Fruit fly (Drosophila melanogaster): ENCODE measurements around the gene CG12541.

The CG12541 gene

DNA sequence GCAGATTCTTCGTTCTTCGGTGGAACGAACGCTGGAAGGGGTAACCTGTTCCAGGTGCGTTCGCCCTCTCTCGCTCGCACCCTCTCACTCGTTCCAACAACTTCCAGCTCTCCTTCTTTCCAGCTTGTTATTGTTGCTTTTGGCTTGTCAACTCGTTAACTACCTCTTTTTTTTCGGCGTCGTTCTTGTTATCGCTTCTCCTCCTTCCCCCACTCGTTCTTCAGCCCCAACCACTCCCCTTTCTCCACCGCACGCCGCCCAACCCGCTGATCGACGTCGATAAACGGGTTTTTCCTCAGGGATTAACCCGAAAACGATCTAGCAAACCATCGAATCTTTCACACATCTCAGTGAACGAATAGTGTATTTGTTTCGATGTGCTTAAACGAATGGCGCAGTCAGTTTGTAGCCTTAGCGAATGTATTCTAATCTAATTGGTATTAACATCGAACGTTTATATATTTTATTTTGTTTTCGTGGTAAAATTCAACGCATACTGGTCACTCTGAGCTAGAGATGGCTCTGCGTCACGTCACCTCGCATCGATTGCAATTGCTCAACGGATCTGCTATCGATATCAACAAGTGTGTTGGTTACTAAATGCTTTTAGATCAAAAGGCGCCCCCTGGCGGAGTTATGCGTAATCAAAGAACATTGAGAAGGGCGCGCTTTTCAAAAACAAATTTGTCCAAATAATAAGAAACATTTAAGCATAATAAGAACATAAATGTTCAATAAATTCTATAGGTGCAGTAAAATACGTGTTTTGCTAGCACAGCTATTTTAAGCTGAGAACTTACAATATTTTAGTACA lies 44.1 kb upstream of the CG12541 start, which contains the start of gene fz4 (continued):
- TF ChIP-seq nmo (GFP tag; optimal IDR thresholded peaks at IDR 0.05) (peak; percentile 30), CG18476 (GFP tag; optimal IDR thresholded peaks at IDR 0.05) (no peak), wek (GFP tag; optimal IDR thresholded peaks at IDR 0.05) (no peak), fd102C (GFP tag; optimal IDR thresholded peaks at IDR 0.05) (no peak), CG6854 (GFP tag; optimal IDR thresholded peaks at IDR 0.05) (no peak), pnt (GFP tag; optimal IDR thresholded peaks at IDR 0.05) (no peak), Ets65A (GFP tag) (no peak), CG6765 (GFP tag; optimal IDR thresholded peaks at IDR 0.05) (no peak), CG10654 (GFP tag; optimal IDR thresholded peaks at IDR 0.05) (no peak), en (GFP tag; optimal IDR thresholded peaks at IDR 0.05) (no peak), CG10267 (tag; optimal IDR thresholded peaks at IDR 0.05) (peak; percentile 37), CG8388 (GFP tag; optimal IDR thresholded peaks at IDR 0.05) (no peak), chm (GFP tag; IDR thresholded peaks at IDR 0.05) (no peak), ase (GFP tag; IDR thresholded peaks at IDR 0.05) (no peak), PHDP (tag; optimal IDR thresholded peaks at IDR 0.05) (no peak), Med (GFP tag) (peak; percentile 63), mld (GFP tag; IDR thresholded peaks at IDR 0.05; ENCODE audit: partially characterized antibody) (peak; percentile 69; the same call in 1 of the 3 replicates), ci (GFP tag; IDR thresholded peaks at IDR 0.05) (peak; percentile 61; the same call in 1 of the 3 replicates), fru (optimal IDR thresholded peaks at IDR 0.05) (no peak), CG11723 (GFP tag; optimal IDR thresholded peaks at IDR 0.05) (no peak), pzg (GFP tag; optimal IDR thresholded peaks at IDR 0.05) (peak; percentile 63), Ptx1 (GFP tag; IDR thresholded peaks at IDR 0.05) (0 out of 2 replicates have a peak, but pooled peaks have one; percentile 14), CG8765 (GFP tag; IDR thresholded peaks at IDR 0.05) (0 out of 2 replicates have a peak, but pooled peaks have one; percentile 13), tin (GFP tag; optimal IDR thresholded peaks at IDR 0.05) (no peak), hth (optimal IDR thresholded peaks at IDR 0.05) (no peak), Hmx (GFP tag; optimal IDR thresholded peaks at IDR 0.05) (no peak), CG1832 (GFP tag; optimal IDR thresholded peaks at IDR 0.05) (peak; percentile 65), dpn (GFP tag; optimal IDR thresholded peaks at IDR 0.05) (no peak), CG12391 (tag; optimal IDR thresholded peaks at IDR 0.05) (peak; percentile 5), CG13123 (GFP tag; optimal IDR thresholded peaks at IDR 0.05) (no peak), slp2 (GFP tag; optimal IDR thresholded peaks at IDR 0.05) (no peak), Pdp1 (GFP tag; optimal IDR thresholded peaks at IDR 0.05) (peak in 1 of 2 experiments; percentile 43), GATAe (GFP tag; conservative IDR thresholded peaks at IDR 0.05) (peak; percentile 64; the same call in 1 of the 2 replicates), pb (GFP tag; optimal IDR thresholded peaks at IDR 0.05) (peak; percentile 21), eve (GFP tag; optimal IDR thresholded peaks at IDR 0.05) (no peak), CG3726 (GFP tag; IDR thresholded peaks at IDR 0.05) (no peak), CG6689 (GFP tag; IDR thresholded peaks at IDR 0.05) (no peak), Xrp1 (GFP tag; IDR thresholded peaks at IDR 0.05) (no peak), caup (GFP tag; optimal IDR thresholded peaks at IDR 0.05; ENCODE audit: severe bottlenecking) (no peak), CG32767 (GFP tag; IDR thresholded peaks at IDR 0.05) (peak; percentile 77), CG10209 (GFP tag; optimal IDR thresholded peaks at IDR 0.05) (no peak), CG18619 (GFP tag; optimal IDR thresholded peaks at IDR 0.05) (no peak), hb (GFP tag; IDR thresholded peaks at IDR 0.05; ENCODE audit: partially characterized antibody) (peak; percentile 59; the same call in 1 of the 3 replicates), sob (GFP tag; IDR thresholded peaks at IDR 0.05) (no peak), Deaf1 (tag; optimal IDR thresholded peaks at IDR 0.05) (peak; percentile 35), bsh (GFP tag; optimal IDR thresholded peaks at IDR 0.05) (no peak), Hey (tag; optimal IDR thresholded peaks at IDR 0.05) (no peak), Ada2b (GFP tag; IDR thresholded peaks at IDR 0.05) (no peak), slbo (GFP tag; IDR thresholded peaks at IDR 0.05) (peak; percentile 28; the same call in 1 of the 2 replicates), ttk (GFP tag; IDR thresholded peaks at IDR 0.05) (no peak)

Data from whole organism, embryonic.